Worm (Caenorhabditis elegans) whole organism, young adult: Measurements from ENCODE around the gene calf-1.

ENCODE experiments used
- B0019.2 ChIP-seq: fragments of 200-800 bp; sonication (Bioruptor generic); conservative IDR thresholded peaks from 2 replicates; pipeline ENCODE4 v1.3.6; 2022; ENCODE audit warnings: missing genetic modification reagents, missing genetic modification characterization, missing compliant biosample characterization
- D2030.7 ChIP-seq: fragments of 200-800 bp; sonication (Bioruptor generic); IDR thresholded peaks from 2 replicates; pipeline ENCODE4 v1.3.6; 2022; ENCODE audit warnings: missing genetic modification reagents, missing genetic modification characterization, missing compliant biosample characterization
- F10E7.11 ChIP-seq: sonication (generic microtip); optimal IDR thresholded peaks from 2 replicates; lab custom pipeline; 2017; ENCODE audit warnings: mild to moderate bottlenecking, missing genetic modification characterization, moderate library complexity, missing compliant biosample characterization
- F23B12.7 ChIP-seq: sonication (generic microtip); optimal IDR thresholded peaks from 2 replicates; lab custom pipeline; 2017; ENCODE audit warnings: missing genetic modification characterization, mild to moderate bottlenecking, missing compliant biosample characterization, antibody characterized with exemption, moderate library complexity; ENCODE audit not compliant: insufficient read depth
- F39B2.1 ChIP-seq: fragments of 200-800 bp; sonication (Bioruptor generic); IDR thresholded peaks from 2 replicates; pipeline ENCODE4 v1.3.6; 2022; ENCODE audit warnings: missing genetic modification reagents, missing genetic modification characterization, missing compliant biosample characterization
- F52B5.7 ChIP-seq: sonication (generic microtip); optimal IDR thresholded peaks from 2 replicates; lab custom pipeline; 2016; ENCODE audit warnings: mild to moderate bottlenecking, missing genetic modification characterization, missing compliant biosample characterization
- F57C9.4 ChIP-seq: sonication (generic microtip); optimal IDR thresholded peaks from 2 replicates; lab custom pipeline; 2017; ENCODE audit warnings: mild to moderate bottlenecking, missing genetic modification characterization, missing compliant biosample characterization
- K12H6.12 ChIP-seq: fragments of 200-800 bp; sonication (Bioruptor generic); optimal IDR thresholded peaks from 2 replicates; lab custom pipeline; 2018; ENCODE audit warnings: mild to moderate bottlenecking, missing genetic modification characterization, missing compliant biosample characterization
- T07F8.4 ChIP-seq: sonication (generic microtip); optimal IDR thresholded peaks from 2 replicates; lab custom pipeline; 2016; ENCODE audit warnings: mild to moderate bottlenecking, missing genetic modification characterization, moderate library complexity, missing compliant biosample characterization
- Y53F4B.3 ChIP-seq: fragments of 200-800 bp; sonication (Bioruptor generic); IDR thresholded peaks from 2 replicates; pipeline ENCODE4 v1.3.6; 2022; ENCODE audit warnings: missing genetic modification reagents, missing genetic modification characterization, missing compliant biosample characterization
- Y53G8AR.9 ChIP-seq: fragments of 200-800 bp; sonication (Bioruptor generic); conservative IDR thresholded peaks from 2 replicates; pipeline ENCODE4 v1.3.6; 2022; ENCODE audit warnings: missing genetic modification reagents, missing genetic modification characterization, missing compliant biosample characterization
- Y67H2A.10 ChIP-seq: fragments of 200-800 bp; sonication (Bioruptor generic); conservative IDR thresholded peaks from 2 replicates; pipeline ENCODE4 v1.3.6; 2022; ENCODE audit warnings: missing genetic modification reagents, missing genetic modification characterization, missing compliant biosample characterization
- Y95B8A.8 ChIP-seq: fragments of 200-800 bp; sonication (Bioruptor generic); IDR thresholded peaks from 2 replicates; pipeline ENCODE4 v1.3.6; 2022; ENCODE audit warnings: missing genetic modification reagents, missing genetic modification characterization, missing compliant biosample characterization
- ama-1 ChIP-seq, 3 experiments: fragments of 150-350 bp in 1 of 3; sonication (generic microtip) in 2 of 3; optimal IDR thresholded peaks; 2 replicates each; lab custom pipeline; 2014 to 2018; ENCODE audit warnings: missing biosample characterization in 2 of 3, missing genetic modification characterization in 2 of 3, missing genetic modification reagents in 2 of 3
- athp-1 ChIP-seq: sonication (generic microtip); optimal IDR thresholded peaks from 2 replicates; lab custom pipeline; 2017; ENCODE audit warnings: mild to moderate bottlenecking, missing genetic modification characterization, missing compliant biosample characterization
- cebp-2 ChIP-seq: fragments of 200-800 bp; sonication (Bioruptor generic); IDR thresholded peaks from 2 replicates; pipeline ENCODE4 v1.3.6; 2022; ENCODE audit warnings: missing genetic modification characterization, missing compliant biosample characterization
- ceh-27 ChIP-seq: fragments of 200-800 bp; sonication (Bioruptor generic); optimal IDR thresholded peaks from 2 replicates; lab custom pipeline; 2018; ENCODE audit warnings: mild to moderate bottlenecking, missing genetic modification characterization, moderate library complexity, missing compliant biosample characterization
- dpff-1 ChIP-seq: sonication (generic microtip); optimal IDR thresholded peaks from 2 replicates; lab custom pipeline; 2017; ENCODE audit warnings: mild to moderate bottlenecking, missing genetic modification characterization, missing compliant biosample characterization
- fkh-3 ChIP-seq: sonication (generic microtip); optimal IDR thresholded peaks from 2 replicates; lab custom pipeline; 2016; ENCODE audit warnings: mild to moderate bottlenecking, missing genetic modification characterization, missing compliant biosample characterization
- hlh-26 ChIP-seq: fragments of 200-800 bp; sonication (Bioruptor generic); conservative IDR thresholded peaks from 2 replicates; pipeline ENCODE4 v1.3.6; 2022; ENCODE audit warnings: missing genetic modification reagents, missing genetic modification characterization, missing compliant biosample characterization
- hmg-1.2 ChIP-seq: fragments of 200-800 bp; sonication (Bioruptor generic); IDR thresholded peaks from 2 replicates; pipeline ENCODE4 v1.3.6; 2022; ENCODE audit warnings: missing genetic modification reagents, missing genetic modification characterization, missing compliant biosample characterization
- hsf-1 ChIP-seq: fragments of 200-800 bp; sonication (Bioruptor generic); IDR thresholded peaks from 2 replicates; pipeline ENCODE4 v1.3.6; 2022; ENCODE audit warnings: missing genetic modification reagents, missing genetic modification characterization, missing compliant biosample characterization
- lag-1 ChIP-seq: fragments of 200-800 bp; sonication (Bioruptor generic); IDR thresholded peaks from 2 replicates; pipeline ENCODE4 v1.3.6; 2022; ENCODE audit warnings: missing genetic modification reagents, missing genetic modification characterization, missing compliant biosample characterization
- lin-26 ChIP-seq: fragments of 200-800 bp; sonication (Bioruptor generic); IDR thresholded peaks from 2 replicates; pipeline ENCODE4 v1.3.6; 2022; ENCODE audit warnings: missing genetic modification reagents, missing genetic modification characterization, missing compliant biosample characterization
- lin-35 ChIP-seq, 3 experiments: fragments of 150-350 bp in 2 of 3; sonication (generic microtip) in 1 of 3; optimal IDR thresholded peaks; 2 replicates each; lab custom pipeline; 2014 to 2018; ENCODE audit warnings: missing biosample characterization in 3 of 3, missing genetic modification characterization in 3 of 3, missing genetic modification reagents in 3 of 3
- lin-54 ChIP-seq: fragments of 200-800 bp; sonication (Bioruptor generic); optimal IDR thresholded peaks from 2 replicates; lab custom pipeline; 2018; ENCODE audit warnings: mild to moderate bottlenecking, missing genetic modification characterization, missing compliant biosample characterization
- madf-3 ChIP-seq: fragments of 200-800 bp; sonication (Bioruptor generic); IDR thresholded peaks from 2 replicates; pipeline ENCODE4 v1.3.6; 2022; ENCODE audit warnings: missing genetic modification reagents, missing genetic modification characterization, missing compliant biosample characterization
- madf-6 ChIP-seq: fragments of 200-800 bp; sonication (Bioruptor generic); IDR thresholded peaks from 2 replicates; pipeline ENCODE4 v1.3.6; 2022; ENCODE audit warnings: missing genetic modification reagents, missing genetic modification characterization, missing compliant biosample characterization
- mcd-1 ChIP-seq: fragments of 200-800 bp; sonication (Bioruptor generic); IDR thresholded peaks from 2 replicates; pipeline ENCODE4 v1.3.6; 2022; ENCODE audit warnings: missing genetic modification reagents, missing genetic modification characterization, missing compliant biosample characterization
- nfya-2 ChIP-seq: fragments of 200-800 bp; sonication (Bioruptor generic); IDR thresholded peaks from 2 replicates; pipeline ENCODE4 v1.3.6; 2022; ENCODE audit warnings: missing genetic modification reagents, missing genetic modification characterization, missing compliant biosample characterization
- nhr-179 ChIP-seq: sonication (generic microtip); optimal IDR thresholded peaks from 2 replicates; lab custom pipeline; 2016; ENCODE audit warnings: mild to moderate bottlenecking, missing genetic modification characterization, missing compliant biosample characterization
- nhr-27 ChIP-seq: fragments of 200-800 bp; sonication (Bioruptor generic); optimal IDR thresholded peaks from 2 replicates; lab custom pipeline; 2018; ENCODE audit warnings: mild to moderate bottlenecking, missing genetic modification characterization, moderate library complexity, missing compliant biosample characterization
- nhr-90 ChIP-seq: sonication (generic microtip); optimal IDR thresholded peaks from 2 replicates; lab custom pipeline; 2016; ENCODE audit warnings: missing genotype, mild to moderate bottlenecking, missing genetic modification characterization, missing compliant biosample characterization
- pbrm-1 ChIP-seq: fragments of 200-800 bp; sonication (Bioruptor generic); IDR thresholded peaks from 2 replicates; pipeline ENCODE4 v1.3.6; 2022; ENCODE audit warnings: missing genetic modification reagents, missing genetic modification characterization, missing compliant biosample characterization
- rec-8 ChIP-seq, 2 experiments: sonication (generic microtip); optimal IDR thresholded peaks; 2 replicates each; lab custom pipeline; 2016; ENCODE audit warnings: mild to moderate bottlenecking in 2 of 2, missing genetic modification characterization in 2 of 2, missing genetic modification reagents in 2 of 2, missing genotype in 2 of 2, missing biosample characterization in 1 of 2, missing compliant biosample characterization in 1 of 2, moderate library complexity in 1 of 2
- snpc-1.3 ChIP-seq: sonication (generic microtip); optimal IDR thresholded peaks from 2 replicates; lab custom pipeline; 2017; ENCODE audit warnings: missing genetic modification characterization, mild to moderate bottlenecking, missing compliant biosample characterization, antibody characterized with exemption, moderate library complexity, missing genotype, missing genetic modification reagents; ENCODE audit not compliant: insufficient read depth
- sptf-2 ChIP-seq: fragments of 200-800 bp; sonication (Bioruptor generic); optimal IDR thresholded peaks from 2 replicates; lab custom pipeline; 2018; ENCODE audit warnings: mild to moderate bottlenecking, missing genetic modification characterization, missing compliant biosample characterization
- tlf-1 ChIP-seq: fragments of 200-800 bp; sonication (Bioruptor generic); optimal IDR thresholded peaks from 2 replicates; lab custom pipeline; 2018; ENCODE audit warnings: mild to moderate bottlenecking, missing genetic modification characterization, missing compliant biosample characterization
- unc-130 ChIP-seq: sonication (generic microtip); optimal IDR thresholded peaks from 2 replicates; lab custom pipeline; 2016; ENCODE audit warnings: missing genetic modification reagents, missing genetic modification characterization, missing compliant biosample characterization
- unc-62 ChIP-seq: fragments of 150-350 bp; optimal IDR thresholded peaks from 2 replicates; lab custom pipeline; 2014; ENCODE audit warnings: missing biosample characterization, missing genetic modification reagents, missing genetic modification characterization
- xnd-1 ChIP-seq: sonication (generic microtip); optimal IDR thresholded peaks from 2 replicates; lab custom pipeline; 2016; ENCODE audit warnings: missing genotype, missing genetic modification reagents, missing genetic modification characterization, missing compliant biosample characterization
- zim-3 ChIP-seq: sonication (generic microtip); optimal IDR thresholded peaks from 2 replicates; lab custom pipeline; 2017; ENCODE audit warnings: mild to moderate bottlenecking, missing genetic modification characterization, moderate library complexity, missing compliant biosample characterization
- ztf-22 ChIP-seq: fragments of 200-800 bp; sonication (Bioruptor generic); optimal IDR thresholded peaks from 2 replicates; lab custom pipeline; 2018; ENCODE audit warnings: mild to moderate bottlenecking, missing genetic modification characterization, moderate library complexity, missing compliant biosample characterization
- ztf-6 ChIP-seq: fragments of 200-800 bp; sonication (Bioruptor generic); IDR thresholded peaks from 2 replicates; pipeline ENCODE4 v1.3.6; 2022; ENCODE audit warnings: missing genetic modification reagents, missing genetic modification characterization, missing compliant biosample characterization

calf-1 gene

DNA sequence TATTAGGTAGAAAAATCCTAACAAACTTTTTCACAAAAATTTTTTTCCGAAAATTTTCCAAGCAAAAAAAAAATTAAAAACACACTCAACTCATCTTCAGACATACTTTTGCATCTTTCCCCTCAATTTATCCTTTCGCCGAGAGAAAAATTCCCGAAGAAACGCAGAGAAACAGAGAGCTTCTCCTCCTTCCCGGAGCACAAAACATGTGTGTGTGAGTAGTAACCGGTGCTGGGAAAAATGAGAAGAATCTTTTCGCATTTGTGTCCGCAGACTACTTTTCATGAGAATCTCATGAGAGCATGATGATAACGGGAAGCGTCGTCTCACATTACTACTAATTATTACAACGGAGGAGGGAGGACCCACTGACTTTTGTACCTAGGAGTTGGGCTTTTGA lies 7.7 kb upstream of the calf-1 start:
- TF ChIP-seq snpc-1.3 (tag; lab: Kevin White, UChicago) (no peak), B0019.2 (no peak), K12H6.12 (tag; lab: Kevin White, UChicago) (no peak), hlh-26 (GFP tag; lab: Robert Waterston, UW) (no peak), nhr-90 (tag; lab: Kevin White, UChicago) (no peak)

DNA sequence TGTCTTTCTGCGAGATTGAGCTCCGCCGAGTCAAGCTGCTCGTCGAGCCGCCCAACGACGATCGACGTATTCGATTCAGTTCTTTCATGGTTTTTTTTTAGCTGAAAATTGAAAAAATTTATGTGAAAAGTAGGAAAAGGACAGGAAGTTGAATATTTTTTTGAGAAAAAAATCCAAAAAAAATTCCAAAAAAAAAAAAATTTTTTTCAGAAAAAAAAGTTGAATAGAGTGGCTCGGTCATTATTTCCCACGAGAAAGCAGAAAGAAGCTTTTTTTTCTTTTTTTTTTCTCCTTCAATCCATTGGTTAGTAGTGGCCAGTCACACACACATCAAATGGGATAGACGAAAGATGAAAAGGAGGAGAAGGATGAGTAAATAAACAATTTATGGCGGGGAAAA lies 6.4 kb upstream of the calf-1 start, which contains the start of gene dhcr-7:
Gene dhcr-7 (minus strand): TSS at position 101 of the 400 bp plus-strand sequence.
- TF ChIP-seq tlf-1 (GFP tag; lab: Kevin White, UChicago) (no peak), T07F8.4 (tag; lab: Kevin White, UChicago) (no peak)
- TF ChIP-seq, all 124 proteins: peak for 0

DNA sequence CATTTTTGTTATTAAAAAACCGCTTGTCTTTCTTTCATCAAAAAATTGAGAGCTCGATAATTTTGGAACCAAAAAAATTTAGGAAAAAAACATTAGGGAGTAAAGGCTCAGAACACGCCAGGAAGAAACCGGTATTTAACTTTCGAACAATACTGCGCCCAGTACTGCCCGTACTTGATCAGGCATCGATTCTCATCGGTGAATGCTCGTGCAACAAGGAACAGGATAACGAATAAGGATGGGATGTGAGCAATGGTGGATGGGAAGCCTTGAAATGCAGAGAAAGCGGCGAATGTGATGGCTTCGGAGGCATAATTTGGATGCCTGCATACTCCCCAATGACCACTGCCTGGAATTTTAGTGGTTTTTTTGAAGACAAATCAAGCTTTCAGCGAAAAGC lies 1.9 kb upstream of the calf-1 start:
- TF ChIP-seq nhr-27 (tag; lab: Kevin White, UChicago), result no peak
- no peak for TF ChIP-seq ztf-22
- TF ChIP-seq lag-1 (GFP tag; lab: Robert Waterston, UW), result no peak
- TF ChIP-seq hmg-1.2 (GFP tag; lab: Robert Waterston, UW), result peak; percentile 33; the same call in 1 of the 2 replicates
- peak; percentile 51 for TF ChIP-seq lin-26 (GFP tag; lab: Robert Waterston, UW)
- TF ChIP-seq F10E7.11, result no peak
- no peak for TF ChIP-seq zim-3 (tag; lab: Kevin White, UChicago)
- peak; percentile 74 for TF ChIP-seq madf-6
- no peak for TF ChIP-seq fkh-3 (tag; lab: Kevin White, UChicago)
- TF ChIP-seq lin-35 (GFP tag; optimal IDR thresholded peaks at IDR 0.05; lab: Kevin White, UChicago), result no peak
- peak; percentile 43 for TF ChIP-seq lin-54
- TF ChIP-seq Y95B8A.8 (GFP tag; lab: Robert Waterston, UW), result no peak
- TF ChIP-seq pbrm-1 (GFP tag; lab: Robert Waterston, UW), result peak; percentile 59; the same call in 1 of the 2 replicates
- no peak for TF ChIP-seq nfya-2 (GFP tag; lab: Robert Waterston, UW)
- no peak for TF ChIP-seq ama-1 (optimal IDR thresholded peaks at IDR 0.05; lab: Kevin White, UChicago)
- TF ChIP-seq ama-1 (GFP tag; optimal IDR thresholded peaks at IDR 0.05; lab: Kevin White, UChicago), result no peak
- no peak for TF ChIP-seq F52B5.7
- TF ChIP-seq T07F8.4 (tag; lab: Kevin White, UChicago), result no peak
- TF ChIP-seq mcd-1 (GFP tag; lab: Robert Waterston, UW), result peak; percentile 46; the same call in 1 of the 2 replicates
- TF ChIP-seq D2030.7 (GFP tag; lab: Robert Waterston, UW), result peak; percentile 30; the same call in 1 of the 2 replicates
- no peak for TF ChIP-seq dpff-1
- TF ChIP-seq athp-1, result no peak
- TF ChIP-seq rec-8 (tag; optimal IDR thresholded peaks at IDR 0.05; lab: Kevin White, UChicago), result no peak
- no peak for TF ChIP-seq ceh-27 (GFP tag; lab: Kevin White, UChicago)
- TF ChIP-seq ztf-6 (GFP tag; lab: Robert Waterston, UW), result no peak
- TF ChIP-seq snpc-1.3 (tag; lab: Kevin White, UChicago), result no peak
- no peak for TF ChIP-seq unc-130 (GFP tag; lab: Kevin White, UChicago)
- no peak for TF ChIP-seq xnd-1 (tag; lab: Kevin White, UChicago)
- no peak for TF ChIP-seq hlh-26 (GFP tag; lab: Robert Waterston, UW)
- TF ChIP-seq Y53G8AR.9 (GFP tag; lab: Robert Waterston, UW), result peak; percentile 84
- TF ChIP-seq madf-3 (GFP tag; lab: Robert Waterston, UW), result peak; percentile 87
- no peak for TF ChIP-seq sptf-2 (GFP tag; lab: Kevin White, UChicago)
- no peak for TF ChIP-seq F23B12.7
- no peak for TF ChIP-seq Y67H2A.10 (GFP tag; lab: Robert Waterston, UW)
- TF ChIP-seq nhr-90 (tag; lab: Kevin White, UChicago), result no peak
- 0 out of 2 replicates have a peak, but pooled peaks have one; percentile 41 for TF ChIP-seq hsf-1
- TF ChIP-seq F57C9.4 (tag; lab: Kevin White, UChicago), result no peak
- TF ChIP-seq unc-62 (GFP tag; lab: Kevin White, UChicago), result no peak
- TF ChIP-seq F39B2.1 (GFP tag; lab: Robert Waterston, UW), result peak; percentile 13; the same call in 1 of the 2 replicates
- TF ChIP-seq cebp-2, result no peak
- no peak for TF ChIP-seq Y53F4B.3 (GFP tag; lab: Robert Waterston, UW)
- TF ChIP-seq nhr-179 (tag; lab: Kevin White, UChicago), result no peak
